Fruit fly (Drosophila melanogaster): Measurements from ENCODE around the gene CG43083.

The CG43083 gene

DNA sequence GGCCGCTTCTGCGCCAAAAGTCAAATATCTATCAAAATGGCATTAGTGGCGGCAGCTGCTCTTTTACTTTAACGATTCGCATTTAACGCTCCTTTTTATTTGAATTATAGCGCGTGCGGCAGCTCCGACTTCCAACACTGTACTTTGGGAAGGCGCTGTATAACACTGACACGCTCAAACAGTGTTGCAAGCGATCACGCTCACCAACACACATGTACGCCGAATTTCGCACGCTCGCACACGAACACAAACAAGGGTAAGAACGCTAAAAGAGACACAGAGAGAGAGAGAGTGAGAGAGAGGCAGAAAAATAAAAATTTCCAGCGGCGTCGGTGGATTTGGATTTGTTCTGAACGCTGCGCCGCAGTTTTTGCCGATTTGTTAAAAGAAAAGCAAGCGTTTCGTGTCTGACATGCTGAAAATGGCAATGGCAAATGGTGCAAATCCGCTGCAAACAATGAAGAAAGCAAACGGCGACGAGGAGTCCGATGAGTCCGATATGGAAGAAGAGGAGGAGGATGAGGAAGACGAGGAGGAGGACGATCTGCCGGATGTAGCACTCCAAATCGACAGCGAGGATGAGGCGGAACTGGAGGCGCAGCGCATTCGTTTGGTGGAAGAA, 28.6 kb upstream of the CG43083 start, which contains the start of gene Phs (continued):
- TF ChIP-seq dsx (GFP tag; optimal IDR thresholded peaks at IDR 0.05; ENCODE audit: poor library complexity, severe bottlenecking) (peak; percentile 72), CG34406 (GFP tag; optimal IDR thresholded peaks at IDR 0.05) (peak; percentile 0), Ets96B (tag; optimal IDR thresholded peaks at IDR 0.05) (peak; percentile 26), Sox14 (GFP tag; optimal IDR thresholded peaks at IDR 0.05) (peak; percentile 86), acj6 (GFP tag; optimal IDR thresholded peaks at IDR 0.05) (peak; percentile 61), CG32006 (GFP tag; optimal IDR thresholded peaks at IDR 0.05) (peak; percentile 59), Met (GFP tag; optimal IDR thresholded peaks at IDR 0.05) (peak; percentile 77), CG15336 (GFP tag; IDR thresholded peaks at IDR 0.05) (no peak; the same call in 1 of the 2 replicates), CG6792 (GFP tag; optimal IDR thresholded peaks at IDR 0.05) (peak; percentile 66), Sox102F (GFP tag; optimal IDR thresholded peaks at IDR 0.05) (peak; percentile 71), cyc (GFP tag; optimal IDR thresholded peaks at IDR 0.05) (peak; percentile 87), fkh (GFP tag; optimal IDR thresholded peaks at IDR 0.05) (peak; percentile 57), Hr39 (GFP tag; optimal IDR thresholded peaks at IDR 0.05) (peak; percentile 77), CG11762 (GFP tag; optimal IDR thresholded peaks at IDR 0.05; ENCODE audit: insufficient read depth) (no peak), fd59A (GFP tag; optimal IDR thresholded peaks at IDR 0.05) (peak; percentile 32), Sox15 (GFP tag; optimal IDR thresholded peaks at IDR 0.05) (peak; percentile 51), CG1621 (tag; optimal IDR thresholded peaks at IDR 0.05) (peak; percentile 31), Eip93F (GFP tag; optimal IDR thresholded peaks at IDR 0.05) (no peak), topi (GFP tag; optimal IDR thresholded peaks at IDR 0.05) (peak; percentile 85), CG6163 (GFP tag; IDR thresholded peaks at IDR 0.05) (peak; percentile 70), CG10669 (GFP tag; optimal IDR thresholded peaks at IDR 0.05) (peak; percentile 65), Lpt (GFP tag; optimal IDR thresholded peaks at IDR 0.05) (no peak), CG11294 (GFP tag; IDR thresholded peaks at IDR 0.05) (peak; percentile 32; the same call in 1 of the 2 replicates)

DNA sequence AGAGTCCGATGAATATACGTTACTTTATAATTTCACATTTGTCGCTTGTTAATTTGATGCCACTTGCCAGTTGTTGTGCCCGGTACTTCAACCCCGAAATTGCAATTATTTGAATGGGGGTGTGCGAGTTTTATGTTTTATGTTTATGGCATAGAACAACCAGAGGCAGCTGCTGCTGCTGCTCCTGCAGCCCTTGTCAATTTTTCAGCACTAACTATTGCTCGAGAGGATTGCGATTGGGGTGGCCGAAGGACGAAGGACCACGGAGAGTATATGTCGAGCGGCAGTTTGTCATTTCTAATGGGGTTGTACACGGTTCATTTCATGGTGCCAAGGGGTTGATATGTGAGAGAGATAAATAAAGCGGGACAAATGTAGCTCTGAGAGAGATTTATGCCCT, 24.3 kb upstream of the CG43083 start:
- no peak for TF ChIP-seq CG34406 (GFP tag; optimal IDR thresholded peaks at IDR 0.05)
- peak; percentile 13 for TF ChIP-seq svp (GFP tag)

DNA sequence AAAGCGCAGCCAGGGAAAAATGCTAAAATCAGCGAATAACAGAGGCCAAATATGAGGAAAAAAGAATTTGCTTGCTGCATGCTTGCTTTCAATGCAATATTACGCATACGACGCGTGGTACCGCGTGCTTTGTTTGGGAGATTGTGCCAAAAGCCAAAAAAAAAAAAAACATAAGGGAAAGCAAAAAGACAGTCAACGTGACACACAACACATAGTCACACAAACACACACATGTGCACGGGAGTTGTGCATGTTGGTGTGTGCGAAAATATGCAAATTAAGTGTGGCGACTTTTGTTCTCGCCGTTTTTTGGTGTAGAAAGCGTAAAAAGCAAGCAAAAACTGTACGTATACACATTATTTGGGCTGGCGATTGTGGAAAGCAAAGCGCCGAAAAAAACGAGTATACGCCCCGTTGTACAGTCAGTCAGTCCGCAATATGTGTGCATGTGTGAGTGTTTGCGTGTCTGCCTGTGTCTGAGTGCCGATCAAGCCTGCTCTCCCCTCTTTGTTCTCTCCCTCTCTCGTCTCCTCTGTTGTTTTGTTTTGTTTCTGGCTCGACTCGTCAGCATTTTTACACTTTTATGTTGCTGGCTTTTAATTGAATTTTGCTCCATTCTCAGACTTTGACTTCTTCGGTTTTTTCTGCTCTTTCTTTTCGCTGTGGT, 23.3 kb upstream of the CG43083 start:
- no peak for TF ChIP-seq lz (GFP tag; optimal IDR thresholded peaks at IDR 0.05)
- peak; percentile 16; the same call in 1 of the 3 replicates for TF ChIP-seq eg (GFP tag; IDR thresholded peaks at IDR 0.05)
- peak; percentile 41; the same call in 1 of the 2 replicates for TF ChIP-seq CG15336 (GFP tag; IDR thresholded peaks at IDR 0.05)
- peak; percentile 59 for TF ChIP-seq svp (GFP tag)

DNA sequence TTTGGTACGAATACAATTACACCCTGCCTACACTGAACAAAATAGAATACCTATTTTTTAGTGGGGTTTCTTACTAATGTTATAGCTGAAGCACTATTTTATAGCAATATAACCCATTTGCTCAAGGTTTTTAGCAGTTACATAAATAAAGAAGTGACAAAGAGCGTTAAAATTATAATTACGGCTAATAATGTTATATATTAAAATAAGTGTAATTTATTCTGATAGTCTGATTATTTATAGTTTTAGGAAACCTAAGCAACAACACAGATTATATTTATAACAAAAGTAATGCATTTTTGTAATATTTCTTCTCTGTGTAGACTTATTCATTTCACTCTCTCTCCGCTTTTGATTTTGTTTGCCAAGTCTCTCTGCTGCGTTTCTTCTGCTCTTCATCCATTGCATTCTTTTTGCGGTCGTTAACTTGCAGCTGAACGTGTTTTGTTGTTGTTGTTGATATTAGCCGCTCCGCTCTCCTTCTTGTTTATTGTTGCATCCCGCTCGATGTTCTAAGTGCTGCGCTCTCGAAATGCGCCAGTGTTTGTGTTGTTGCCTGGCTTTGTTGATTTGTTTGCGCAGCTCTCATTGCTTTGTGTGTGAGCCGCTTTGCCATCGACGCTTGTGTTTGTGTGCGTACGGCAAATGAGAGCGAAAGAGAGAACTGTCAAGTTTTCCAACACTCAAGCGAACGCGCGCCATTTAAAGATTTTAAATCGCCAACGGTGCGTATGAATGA, 22.5 kb upstream of the CG43083 start:
- TF ChIP-seq CG15336 (GFP tag; IDR thresholded peaks at IDR 0.05), result peak; percentile 96
- TF ChIP-seq fkh (GFP tag; optimal IDR thresholded peaks at IDR 0.05), result peak; percentile 89
- TF ChIP-seq Lpt (GFP tag; optimal IDR thresholded peaks at IDR 0.05), result peak; percentile 95
- peak; percentile 73 to 99 for TF ChIP-seq salr (GFP tag; optimal IDR thresholded peaks at IDR 0.05)
- peak; percentile 98 for TF ChIP-seq Eip78C (GFP tag)
- TF ChIP-seq CG32006 (GFP tag; optimal IDR thresholded peaks at IDR 0.05), result peak; percentile 99
- peak; percentile 97 for TF ChIP-seq achi (GFP tag; optimal IDR thresholded peaks at IDR 0.05)
- TF ChIP-seq spab (GFP tag; optimal IDR thresholded peaks at IDR 0.05), result peak; percentile 89
- peak; percentile 92 for TF ChIP-seq cyc (GFP tag; optimal IDR thresholded peaks at IDR 0.05)
- peak; percentile 84 for TF ChIP-seq Ets21C (GFP tag; optimal IDR thresholded peaks at IDR 0.05)
- TF ChIP-seq CG10669 (GFP tag; optimal IDR thresholded peaks at IDR 0.05), result peak; percentile 90
- peak; percentile 87 for TF ChIP-seq CG11294 (GFP tag; IDR thresholded peaks at IDR 0.05)
- peak; percentile 50 for TF ChIP-seq fd85E (GFP tag; optimal IDR thresholded peaks at IDR 0.05)
- TF ChIP-seq CG31627 (GFP tag; optimal IDR thresholded peaks at IDR 0.05), result peak; percentile 93
- TF ChIP-seq vri (GFP tag; optimal IDR thresholded peaks at IDR 0.05), result peak; percentile 49
- peak; percentile 93 for TF ChIP-seq Met (GFP tag; optimal IDR thresholded peaks at IDR 0.05)
- peak; percentile 72 for TF ChIP-seq dac (GFP tag; optimal IDR thresholded peaks at IDR 0.05)
- peak; percentile 88 for TF ChIP-seq dsx (GFP tag; optimal IDR thresholded peaks at IDR 0.05; ENCODE audit: poor library complexity, severe bottlenecking)
- TF ChIP-seq lz (GFP tag; optimal IDR thresholded peaks at IDR 0.05), result peak; percentile 93
- peak; percentile 94 for TF ChIP-seq Smox (GFP tag; optimal IDR thresholded peaks at IDR 0.05)
- peak; percentile 89 for TF ChIP-seq CG6808 (GFP tag; optimal IDR thresholded peaks at IDR 0.05)
- TF ChIP-seq Sox102F (GFP tag; optimal IDR thresholded peaks at IDR 0.05), result peak; percentile 77
- TF ChIP-seq CG6854 (GFP tag; optimal IDR thresholded peaks at IDR 0.05), result peak; percentile 82
- TF ChIP-seq Ets96B (tag; optimal IDR thresholded peaks at IDR 0.05), result peak; percentile 94
- peak; percentile 84 to 92 for TF ChIP-seq ss (GFP tag; optimal IDR thresholded peaks at IDR 0.05)
- peak; percentile 89 for TF ChIP-seq Hr39 (GFP tag; optimal IDR thresholded peaks at IDR 0.05)
- peak; percentile 91; the same call in 1 of the 2 replicates for TF ChIP-seq Gug (GFP tag; IDR thresholded peaks at IDR 0.05)
